Worm (Caenorhabditis elegans) whole organism, early embryonic: ENCODE results near the gene bath-46.
"Not testable (repeated sequence)": the region's sequence is repeated elsewhere in the genome, so short reads cannot be mapped to it uniquely, and the experiment has no call there.

Source experiments
- F13C5.2 ChIP-seq: sonication (generic microtip); optimal IDR thresholded peaks from 2 replicates; lab custom pipeline; 2017; ENCODE audit warnings: mild to moderate bottlenecking, missing genetic modification characterization, inconsistent platforms, missing compliant biosample characterization
- flt-1 ChIP-seq: fragments of 200-800 bp; sonication (Bioruptor generic); IDR thresholded peaks from 2 replicates; pipeline ENCODE4 v1.3.6; 2022; ENCODE audit warnings: missing genetic modification characterization, missing compliant biosample characterization
- hmbx-1 ChIP-seq: sonication (generic microtip); optimal IDR thresholded peaks from 2 replicates; lab custom pipeline; 2016; ENCODE audit warnings: mild to moderate bottlenecking, missing genetic modification characterization, missing compliant biosample characterization
- pes-1 ChIP-seq: fragments of 200-800 bp; sonication (Bioruptor generic); IDR thresholded peaks from 2 replicates; pipeline ENCODE4 v1.3.6; 2022; ENCODE audit warnings: missing genetic modification reagents, missing genetic modification characterization, missing compliant biosample characterization
- sea-1 ChIP-seq: fragments of 200-800 bp; sonication (Bioruptor generic); conservative IDR thresholded peaks from 2 replicates; pipeline ENCODE4 v1.3.6; 2022; ENCODE audit warnings: missing genetic modification characterization, missing compliant biosample characterization
- tbx-37 ChIP-seq: fragments of 200-800 bp; sonication (Bioruptor generic); conservative IDR thresholded peaks from 2 replicates; pipeline ENCODE4 v1.3.6; 2022; ENCODE audit warnings: missing genetic modification reagents, missing genetic modification characterization, missing compliant biosample characterization

- TF ChIP-seq sea-1 (GFP tag; lab: Robert Waterston, UW); tbx-37 (GFP tag; lab: Robert Waterston, UW); F13C5.2 (tag; lab: Kevin White, UChicago); hmbx-1 (tag; lab: Kevin White, UChicago); pes-1; flt-1 (GFP tag; lab: Robert Waterston, UW): not testable (repeated sequence)
Measured at ce11 chrII:1636392-1636791, 38.7 kb downstream of the bath-46 start, which contains the start of gene srg-20.
